Worm (Caenorhabditis elegans) whole organism, L2 larva: ENCODE data around the gene T05A7.6.

Experiments used
- C34F6.9 ChIP-seq: fragments of 150-350 bp; optimal IDR thresholded peaks from 2 replicates; lab custom pipeline; 2014; ENCODE audit warnings: missing biosample characterization, missing genetic modification characterization
- R02D3.7 ChIP-seq: fragments of 150-350 bp; optimal IDR thresholded peaks from 2 replicates; lab custom pipeline; 2014; ENCODE audit warnings: missing biosample characterization, missing genetic modification characterization
- Y55F3AM.14 ChIP-seq: fragments of 200-800 bp; sonication (Bioruptor generic); optimal IDR thresholded peaks from 2 replicates; lab custom pipeline; 2018; ENCODE audit warnings: mild to moderate bottlenecking, missing genetic modification characterization, missing compliant biosample characterization
- ZK546.5 ChIP-seq: sonication (generic microtip); optimal IDR thresholded peaks from 2 replicates; lab custom pipeline; 2017; ENCODE audit warnings: missing biosample characterization, missing genetic modification characterization
- alr-1 ChIP-seq: fragments of 150-350 bp; optimal IDR thresholded peaks from 2 replicates; lab custom pipeline; 2014; ENCODE audit warnings: missing biosample characterization, missing genetic modification characterization
- aly-2 ChIP-seq: fragments of 150-350 bp; optimal IDR thresholded peaks from 2 replicates; lab custom pipeline; 2014; ENCODE audit warnings: missing biosample characterization, missing genetic modification characterization
- blmp-1 ChIP-seq: sonication (generic microtip); optimal IDR thresholded peaks from 2 replicates; lab custom pipeline; 2017; ENCODE audit warnings: missing genetic modification characterization, mild to moderate bottlenecking, missing compliant biosample characterization, antibody characterized with exemption, moderate library complexity; ENCODE audit not compliant: insufficient read depth
- ceh-16 ChIP-seq: fragments of 150-350 bp; optimal IDR thresholded peaks from 2 replicates; lab custom pipeline; 2014; ENCODE audit warnings: missing biosample characterization, missing genetic modification characterization
- crh-2 ChIP-seq: sonication (generic microtip); optimal IDR thresholded peaks from 2 replicates; lab custom pipeline; 2017; ENCODE audit warnings: missing biosample characterization, missing genetic modification characterization
- dmd-4 ChIP-seq: sonication (generic microtip); optimal IDR thresholded peaks from 2 replicates; lab custom pipeline; 2017; ENCODE audit warnings: missing biosample characterization, missing genetic modification characterization
- egl-27 ChIP-seq: sonication (generic microtip); optimal IDR thresholded peaks from 3 replicates; lab custom pipeline; 2017; ENCODE audit warnings: missing biosample characterization, missing genetic modification reagents, missing genetic modification characterization
- elt-1 ChIP-seq: fragments of 150-350 bp; optimal IDR thresholded peaks from 2 replicates; lab custom pipeline; 2014; ENCODE audit warnings: missing biosample characterization, missing genetic modification characterization
- fos-1 ChIP-seq: fragments of 150-350 bp; optimal IDR thresholded peaks from 2 replicates; lab custom pipeline; 2014; ENCODE audit warnings: missing biosample characterization, missing genetic modification characterization
- lin-13 ChIP-seq: fragments of 150-350 bp; optimal IDR thresholded peaks from 2 replicates; lab custom pipeline; 2014; ENCODE audit warnings: missing biosample characterization, missing genetic modification reagents, missing genetic modification characterization
- lin-39 ChIP-seq: fragments of 150-350 bp; optimal IDR thresholded peaks from 2 replicates; lab custom pipeline; 2014; ENCODE audit warnings: missing biosample characterization, missing genetic modification reagents, missing genetic modification characterization
- lsy-2 ChIP-seq, 2 experiments: fragments of 150-350 bp in 1 of 2; sonication (generic microtip) in 1 of 2; optimal IDR thresholded peaks; 2 replicates each; lab custom pipeline; 2014 to 2017; ENCODE audit warnings: missing biosample characterization in 2 of 2, missing genetic modification characterization in 2 of 2
- mab-5 ChIP-seq: fragments of 150-350 bp; optimal IDR thresholded peaks from 2 replicates; lab custom pipeline; 2014; ENCODE audit warnings: missing biosample characterization, missing genetic modification characterization
- mdl-1 ChIP-seq, 2 experiments: fragments of 150-350 bp in 1 of 2; sonication (generic microtip) in 1 of 2; optimal IDR thresholded peaks; 2 replicates each; lab custom pipeline; 2017; ENCODE audit warnings: missing biosample characterization in 2 of 2, missing genetic modification characterization in 2 of 2
- nhr-10 ChIP-seq: sonication (generic microtip); optimal IDR thresholded peaks from 2 replicates; lab custom pipeline; 2017; ENCODE audit warnings: missing biosample characterization, missing genetic modification characterization
- nhr-11 ChIP-seq: fragments of 150-350 bp; optimal IDR thresholded peaks from 2 replicates; lab custom pipeline; 2014; ENCODE audit warnings: missing biosample characterization, missing genetic modification characterization
- nhr-12 ChIP-seq: fragments of 150-350 bp; optimal IDR thresholded peaks from 2 replicates; lab custom pipeline; 2014; ENCODE audit warnings: missing biosample characterization, missing genetic modification characterization
- nhr-129 ChIP-seq: fragments of 150-350 bp; optimal IDR thresholded peaks from 2 replicates; lab custom pipeline; 2014; ENCODE audit warnings: missing biosample characterization, missing genetic modification characterization
- nhr-21 ChIP-seq: fragments of 150-350 bp; optimal IDR thresholded peaks from 2 replicates; lab custom pipeline; 2014; ENCODE audit warnings: missing biosample characterization, missing genetic modification characterization
- nhr-237 ChIP-seq: fragments of 150-350 bp; optimal IDR thresholded peaks from 2 replicates; lab custom pipeline; 2014; ENCODE audit warnings: missing biosample characterization, missing genetic modification characterization
- nhr-6 ChIP-seq: fragments of 150-350 bp; optimal IDR thresholded peaks from 2 replicates; lab custom pipeline; 2014; ENCODE audit warnings: missing biosample characterization, missing genetic modification characterization
- peb-1 ChIP-seq: fragments of 150-350 bp; optimal IDR thresholded peaks from 2 replicates; lab custom pipeline; 2014; ENCODE audit warnings: missing biosample characterization, missing genetic modification characterization
- sma-9 ChIP-seq, 2 experiments: fragments of 150-350 bp in 1 of 2; sonication (generic microtip) in 1 of 2; optimal IDR thresholded peaks; 2 replicates each; lab custom pipeline; 2014 to 2016; ENCODE audit warnings: missing genetic modification characterization in 2 of 2, mild to moderate bottlenecking in 1 of 2, missing biosample characterization in 1 of 2, missing compliant biosample characterization in 1 of 2, missing genetic modification reagents in 1 of 2, moderate library complexity in 1 of 2
- snpc-4 ChIP-seq: fragments of 150-350 bp; optimal IDR thresholded peaks from 2 replicates; lab custom pipeline; 2014; ENCODE audit warnings: missing biosample characterization, missing genetic modification characterization
- unc-39 ChIP-seq: fragments of 150-350 bp; optimal IDR thresholded peaks from 2 replicates; lab custom pipeline; 2014; ENCODE audit warnings: missing biosample characterization, missing genetic modification characterization
- unc-55 ChIP-seq: fragments of 150-350 bp; sonication (generic microtip); optimal IDR thresholded peaks from 3 replicates; lab custom pipeline; 2014; ENCODE audit warnings: missing biosample characterization, missing genetic modification reagents, missing genetic modification characterization
- unc-62 ChIP-seq: fragments of 150-350 bp; optimal IDR thresholded peaks from 2 replicates; lab custom pipeline; 2014; ENCODE audit warnings: missing biosample characterization, missing genetic modification reagents, missing genetic modification characterization
- ztf-11 ChIP-seq: sonication (generic microtip); optimal IDR thresholded peaks from 2 replicates; lab custom pipeline; 2017; ENCODE audit warnings: missing biosample characterization, missing genetic modification characterization
- ztf-4 ChIP-seq: fragments of 150-350 bp; optimal IDR thresholded peaks from 2 replicates; lab custom pipeline; 2014; ENCODE audit warnings: missing biosample characterization, missing genetic modification characterization

T05A7.6 gene

ce11 chrII:4677916-4678315 lies 6.3 kb upstream of the T05A7.6 start, which contains the start of gene T05A7.1:
TSS of gene T05A7.1 (plus strand) at chrII:4678216.
- TF ChIP-seq nhr-6 (tag; lab: Kevin White, UChicago), result no peak
- no peak for TF ChIP-seq ztf-4
- TF ChIP-seq unc-62 (GFP tag; lab: Kevin White, UChicago), result no peak
- no peak for TF ChIP-seq lin-13 (GFP tag; lab: Kevin White, UChicago)
- TF ChIP-seq C34F6.9 (tag; lab: Kevin White, UChicago), result no peak
- TF ChIP-seq elt-1 (tag; lab: Kevin White, UChicago), result no peak
- no peak for TF ChIP-seq nhr-237 (tag; lab: Kevin White, UChicago)
- no peak for TF ChIP-seq lsy-2 (tag; optimal IDR thresholded peaks at IDR 0.05; lab: Kevin White, UChicago)
- no peak for TF ChIP-seq mab-5
- TF ChIP-seq peb-1, result no peak
- TF ChIP-seq ztf-11 (tag; lab: Kevin White, UChicago), result no peak
- no peak for TF ChIP-seq Y55F3AM.14
- no peak for TF ChIP-seq aly-2 (tag; lab: Kevin White, UChicago)
- TF ChIP-seq fos-1 (tag; lab: Kevin White, UChicago), result no peak
- no peak for TF ChIP-seq nhr-10 (tag; lab: Kevin White, UChicago)
- no peak for TF ChIP-seq lin-39 (tag; lab: Kevin White, UChicago)
- TF ChIP-seq egl-27, result no peak
- TF ChIP-seq ceh-16 (tag; lab: Kevin White, UChicago), result no peak
- no peak for TF ChIP-seq mdl-1 (tag; optimal IDR thresholded peaks at IDR 0.05; lab: Kevin White, UChicago)
- TF ChIP-seq nhr-21, result no peak
- TF ChIP-seq, all 48 proteins: peak for 0

ce11 chrII:4676241-4676640 lies 4.6 kb upstream of the T05A7.6 start:
- no peak for TF ChIP-seq unc-39 (tag; lab: Kevin White, UChicago)
- no peak for TF ChIP-seq egl-27
- peak; percentile 39 for TF ChIP-seq nhr-129
- TF ChIP-seq, all 48 proteins: peak for 1

- no peak for TF ChIP-seq mdl-1 (tag; optimal IDR thresholded peaks at IDR 0.05; lab: Kevin White, UChicago)
- TF ChIP-seq ZK546.5, result no peak
- no peak for TF ChIP-seq ceh-16 (tag; lab: Kevin White, UChicago)
- TF ChIP-seq nhr-11 (tag; lab: Kevin White, UChicago), result no peak
- TF ChIP-seq nhr-6 (tag; lab: Kevin White, UChicago), result no peak
- TF ChIP-seq ztf-4, result no peak
- TF ChIP-seq blmp-1 (tag; lab: Kevin White, UChicago), result no peak
- TF ChIP-seq sma-9 (GFP tag; optimal IDR thresholded peaks at IDR 0.05; lab: Kevin White, UChicago), result no peak
- TF ChIP-seq sma-9 (tag; optimal IDR thresholded peaks at IDR 0.05; lab: Kevin White, UChicago), result no peak
- TF ChIP-seq crh-2, result no peak
These were observed 3.9 kb upstream of the T05A7.6 start, which contains the start of gene T05A7.3 for ce11 chrII:4675481-4675880. TSS of gene T05A7.3 (plus strand) at chrII:4675781.

- TF ChIP-seq sma-9 (GFP tag; optimal IDR thresholded peaks at IDR 0.05; lab: Kevin White, UChicago) (peak; percentile 77), sma-9 (tag; optimal IDR thresholded peaks at IDR 0.05; lab: Kevin White, UChicago) (no peak), fos-1 (tag; lab: Kevin White, UChicago) (peak; percentile 96), alr-1 (tag; lab: Kevin White, UChicago) (no peak)
- TF ChIP-seq, all 48 proteins: peak for 2
These were observed 2.6 kb upstream of the T05A7.6 start for ce11 chrII:4674188-4674587.

- no peak for TF ChIP-seq Y55F3AM.14
- TF ChIP-seq nhr-11 (tag; lab: Kevin White, UChicago), result no peak
- TF ChIP-seq mab-5, result no peak
- TF ChIP-seq nhr-12, result no peak
- no peak for TF ChIP-seq aly-2 (tag; lab: Kevin White, UChicago)
- no peak for TF ChIP-seq nhr-129
- TF ChIP-seq R02D3.7 (tag; lab: Kevin White, UChicago), result no peak
- no peak for TF ChIP-seq sma-9 (GFP tag; optimal IDR thresholded peaks at IDR 0.05; lab: Kevin White, UChicago)
- no peak for TF ChIP-seq sma-9 (tag; optimal IDR thresholded peaks at IDR 0.05; lab: Kevin White, UChicago)
- no peak for TF ChIP-seq dmd-4
- no peak for TF ChIP-seq egl-27
- TF ChIP-seq snpc-4 (tag; lab: Kevin White, UChicago), result no peak
- TF ChIP-seq unc-55 (GFP tag; lab: Kevin White, UChicago), result no peak
- TF ChIP-seq ZK546.5, result no peak
These were observed 2.1 kb upstream of the T05A7.6 start for ce11 chrII:4673670-4674069.
